Fruit fly (Drosophila melanogaster) whole organism, embryonic: ENCODE measurements around the gene CG7656.
A peak's percentile ranks its signal among the peaks of the same experiment; 100 is the strongest.

Source experiments
- Aef1 ChIP-seq: fragments of 200-800 bp; sonication (Bioruptor generic); IDR thresholded peaks from 3 replicates; pipeline ENCODE4 v1.3.6; 2022; ENCODE audit warnings: missing biosample characterization, missing genetic modification characterization
- Bgb ChIP-seq: fragments of 200-800 bp; sonication (Bioruptor generic); IDR thresholded peaks from 2 replicates; pipeline ENCODE4 v1.3.6; 2022; ENCODE audit warnings: missing biosample characterization, missing genetic modification characterization; ENCODE audit not compliant: partially characterized antibody
- C15 ChIP-seq: fragments of 200-800 bp; sonication (Bioruptor generic); IDR thresholded peaks from 3 replicates; pipeline ENCODE4 v1.3.6; 2022; ENCODE audit warnings: missing biosample characterization, missing genetic modification characterization
- CG10462 ChIP-seq: fragments of 200-800 bp; sonication (Bioruptor generic); optimal IDR thresholded peaks from 2 replicates; lab custom pipeline; 2016; ENCODE audit warnings: missing biosample characterization, missing genetic modification characterization
- CG10565 ChIP-seq: fragments of 200-800 bp; sonication (Bioruptor generic); optimal IDR thresholded peaks from 3 replicates; lab custom pipeline; 2016; ENCODE audit warnings: missing biosample characterization, mild to moderate bottlenecking, missing genetic modification characterization
- CG11456 ChIP-seq: fragments of 200-800 bp; sonication (Bioruptor generic); IDR thresholded peaks from 3 replicates; pipeline ENCODE4 v1.3.6; 2022; ENCODE audit warnings: missing biosample characterization, missing genetic modification characterization
- CG12769 ChIP-seq: fragments of 200-800 bp; sonication (Bioruptor generic); optimal IDR thresholded peaks from 2 replicates; lab custom pipeline; 2019; ENCODE audit warnings: missing biosample characterization, mild to moderate bottlenecking, missing genetic modification characterization, moderate library complexity
- CG15479 ChIP-seq: fragments of 200-800 bp; sonication (Bioruptor generic); optimal IDR thresholded peaks from 3 replicates; lab custom pipeline; 2019; ENCODE audit warnings: missing biosample characterization, mild to moderate bottlenecking, missing genetic modification characterization, moderate library complexity
- CG17361 ChIP-seq: fragments of 200-800 bp; sonication (Bioruptor generic); IDR thresholded peaks from 3 replicates; pipeline ENCODE4 v1.3.6; 2022; ENCODE audit warnings: missing biosample characterization, missing genetic modification characterization
- CG2875 ChIP-seq: fragments of 200-800 bp; sonication (Bioruptor generic); optimal IDR thresholded peaks from 2 replicates; lab custom pipeline; 2017; ENCODE audit warnings: missing biosample characterization, mild to moderate bottlenecking, missing genetic modification characterization, missing genetic modification reagents
- CG3065 ChIP-seq: fragments of 200-800 bp; sonication (Bioruptor generic); optimal IDR thresholded peaks from 2 replicates; lab custom pipeline; 2016; ENCODE audit warnings: missing biosample characterization, missing genetic modification characterization
- CG31441 ChIP-seq: fragments of 200-800 bp; sonication (Bioruptor generic); IDR thresholded peaks from 2 replicates; pipeline ENCODE4 v1.3.6; 2022; ENCODE audit warnings: missing biosample characterization, missing genetic modification characterization
- CG33213 ChIP-seq: fragments of 200-800 bp; sonication (Bioruptor generic); optimal IDR thresholded peaks from 3 replicates; lab custom pipeline; 2016; ENCODE audit warnings: missing biosample characterization, missing genetic modification characterization
- CG5180 ChIP-seq: fragments of 200-800 bp; sonication (Bioruptor generic); optimal IDR thresholded peaks from 3 replicates; lab custom pipeline; 2017; ENCODE audit warnings: missing biosample characterization, missing genetic modification characterization, mild to moderate bottlenecking, moderate library complexity, missing genetic modification reagents
- CG7786 ChIP-seq: fragments of 200-800 bp; sonication (Bioruptor generic); optimal IDR thresholded peaks from 2 replicates; lab custom pipeline; 2016; ENCODE audit warnings: missing biosample characterization, missing genetic modification characterization
- CG7928 ChIP-seq: fragments of 200-800 bp; sonication (Bioruptor generic); optimal IDR thresholded peaks from 2 replicates; lab custom pipeline; 2017; ENCODE audit warnings: missing biosample characterization, mild to moderate bottlenecking, missing genetic modification characterization
- Chrac-16 ChIP-seq: fragments of 200-800 bp; sonication (Bioruptor generic); optimal IDR thresholded peaks from 3 replicates; lab custom pipeline; 2016; ENCODE audit warnings: missing biosample characterization, missing genetic modification characterization
- CrebB ChIP-seq: fragments of 200-800 bp; sonication (Bioruptor generic); optimal IDR thresholded peaks from 3 replicates; lab custom pipeline; 2018; ENCODE audit warnings: missing biosample characterization, mild to moderate bottlenecking, missing genetic modification characterization
- D ChIP-seq, 2 experiments: fragments of 200-800 bp in 1 of 2; fragments of >200 bp in 1 of 2; sonication (Bioruptor generic) in 1 of 2; optimal IDR thresholded peaks; 2 replicates in 1 of 2; 3 replicates in 1 of 2; lab custom pipeline; 2017; ENCODE audit warnings: mild to moderate bottlenecking in 1 of 2, missing biosample characterization in 1 of 2, missing genetic modification characterization in 1 of 2, missing genetic modification reagents in 1 of 2
- Dfd ChIP-seq, 2 experiments: fragments of >200 bp; optimal IDR thresholded peaks; 2 replicates each; lab custom pipeline; 2017; ENCODE audit warnings: missing biosample characterization in 2 of 2, missing genetic modification characterization in 2 of 2
- Dp ChIP-seq: fragments of 200-800 bp; sonication (Bioruptor generic); optimal IDR thresholded peaks from 2 replicates; lab custom pipeline; 2018; ENCODE audit warnings: missing biosample characterization, mild to moderate bottlenecking, missing genetic modification characterization, moderate library complexity
- Dref ChIP-seq: fragments of 200-800 bp; sonication (Bioruptor generic); IDR thresholded peaks from 2 replicates; pipeline ENCODE4 v1.3.6; 2022; ENCODE audit warnings: missing biosample characterization, missing genetic modification characterization
- ERR ChIP-seq: fragments of 200-800 bp; sonication (Bioruptor generic); optimal IDR thresholded peaks from 2 replicates; lab custom pipeline; 2016; ENCODE audit warnings: missing biosample characterization, missing genetic modification characterization
- Eip74EF ChIP-seq, 2 experiments: fragments of 200-800 bp in 1 of 2; fragments of >200 bp in 1 of 2; sonication (Bioruptor generic) in 1 of 2; optimal IDR thresholded peaks; 2 replicates each; lab custom pipeline; 2017 to 2019; ENCODE audit warnings: missing biosample characterization in 2 of 2, missing genetic modification characterization in 2 of 2, mild to moderate bottlenecking in 1 of 2, moderate library complexity in 1 of 2
- Elba2 ChIP-seq: fragments of 200-800 bp; sonication (Bioruptor generic); optimal IDR thresholded peaks from 3 replicates; lab custom pipeline; 2016; ENCODE audit warnings: missing biosample characterization, missing genetic modification characterization
- HLH3B ChIP-seq: fragments of 200-800 bp; sonication (Bioruptor generic); IDR thresholded peaks from 2 replicates; pipeline ENCODE4 v1.3.6; 2022; ENCODE audit warnings: missing biosample characterization, missing genetic modification characterization
- Mrtf ChIP-seq: fragments of 200-800 bp; sonication (Bioruptor generic); IDR thresholded peaks from 3 replicates; pipeline ENCODE4 v1.3.6; 2022; ENCODE audit warnings: missing biosample characterization, missing genetic modification characterization
- NFAT ChIP-seq: fragments of 200-800 bp; sonication (Bioruptor generic); IDR thresholded peaks from 2 replicates; pipeline ENCODE4 v1.3.6; 2022; ENCODE audit warnings: missing biosample characterization, missing genetic modification characterization
- Scr ChIP-seq: fragments of 200-800 bp; sonication (Bioruptor generic); IDR thresholded peaks from 2 replicates; pipeline ENCODE4 v1.3.6; 2022; ENCODE audit warnings: missing biosample characterization, missing genetic modification characterization; ENCODE audit not compliant: partially characterized antibody
- Trl ChIP-seq, 3 experiments: fragments of >200 bp in 2 of 3; fragments of 200-800 bp in 1 of 3; sonication (Bioruptor generic) in 1 of 3; optimal IDR thresholded peaks; 2 replicates in 1 of 3; 3 replicates in 2 of 3; lab custom pipeline; 2016 to 2017; ENCODE audit warnings: missing biosample characterization in 1 of 3, missing genetic modification characterization in 1 of 3
- Xrp1 ChIP-seq: fragments of 200-800 bp; sonication (Bioruptor generic); IDR thresholded peaks from 2 replicates; pipeline ENCODE4 v1.3.6; 2022; ENCODE audit warnings: missing biosample characterization, missing genetic modification characterization
- bigmax ChIP-seq: fragments of 200-800 bp; sonication (Bioruptor generic); optimal IDR thresholded peaks from 2 replicates; lab custom pipeline; 2018; ENCODE audit warnings: missing biosample characterization, mild to moderate bottlenecking, missing genetic modification characterization
- crc ChIP-seq: fragments of 200-800 bp; sonication (Bioruptor generic); optimal IDR thresholded peaks from 2 replicates; lab custom pipeline; 2016; ENCODE audit warnings: missing biosample characterization, missing genetic modification characterization
- cwo ChIP-seq: fragments of 200-800 bp; sonication (Bioruptor generic); optimal IDR thresholded peaks from 3 replicates; lab custom pipeline; 2017; ENCODE audit warnings: missing biosample characterization, missing genetic modification characterization, mild to moderate bottlenecking, moderate library complexity, missing genetic modification reagents
- dm ChIP-seq: fragments of 200-800 bp; sonication (Bioruptor generic); optimal IDR thresholded peaks from 3 replicates; lab custom pipeline; 2016; ENCODE audit warnings: missing biosample characterization, missing genetic modification characterization
- dmrt99B ChIP-seq: fragments of 200-800 bp; sonication (Bioruptor generic); optimal IDR thresholded peaks from 2 replicates; lab custom pipeline; 2018; ENCODE audit warnings: missing biosample characterization, mild to moderate bottlenecking, missing genetic modification characterization, moderate library complexity
- ftz-f1 ChIP-seq: fragments of 200-800 bp; sonication (Bioruptor generic); optimal IDR thresholded peaks from 2 replicates; lab custom pipeline; 2016; ENCODE audit warnings: missing biosample characterization, missing genetic modification characterization
- gcm2 ChIP-seq: fragments of 200-800 bp; sonication (Bioruptor generic); optimal IDR thresholded peaks from 2 replicates; lab custom pipeline; 2016; ENCODE audit warnings: missing biosample characterization, missing genetic modification characterization
- gsb-n ChIP-seq: fragments of 200-800 bp; sonication (Bioruptor generic); optimal IDR thresholded peaks from 3 replicates; lab custom pipeline; 2018; ENCODE audit warnings: missing biosample characterization, mild to moderate bottlenecking, missing genetic modification characterization
- gt ChIP-seq: fragments of 200-800 bp; sonication (Bioruptor generic); IDR thresholded peaks from 2 replicates; pipeline ENCODE4 v1.3.6; 2022; ENCODE audit warnings: missing biosample characterization, missing genetic modification characterization
- ind ChIP-seq: fragments of 200-800 bp; sonication (Bioruptor generic); optimal IDR thresholded peaks from 3 replicates; lab custom pipeline; 2016; ENCODE audit warnings: missing biosample characterization, missing genetic modification characterization
- lilli ChIP-seq: fragments of 200-800 bp; sonication (Bioruptor generic); optimal IDR thresholded peaks from 3 replicates; lab custom pipeline; 2016; ENCODE audit warnings: missing biosample characterization, missing genetic modification characterization
- org-1 ChIP-seq: fragments of 200-800 bp; sonication (Bioruptor generic); optimal IDR thresholded peaks from 2 replicates; lab custom pipeline; 2017; ENCODE audit warnings: missing biosample characterization, missing genetic modification characterization
- pb ChIP-seq: fragments of 200-800 bp; sonication (Bioruptor generic); optimal IDR thresholded peaks from 3 replicates; lab custom pipeline; 2016; ENCODE audit warnings: missing biosample characterization, missing genetic modification characterization
- psq ChIP-seq: fragments of 200-800 bp; sonication (Bioruptor generic); optimal IDR thresholded peaks from 2 replicates; lab custom pipeline; 2017; ENCODE audit warnings: missing biosample characterization, missing genetic modification characterization
- ranshi ChIP-seq: fragments of 200-800 bp; sonication (Bioruptor generic); IDR thresholded peaks from 2 replicates; pipeline ENCODE4 v1.3.6; 2022; ENCODE audit warnings: missing biosample characterization, missing genetic modification characterization
- slp2 ChIP-seq: fragments of 200-800 bp; sonication (Bioruptor generic); optimal IDR thresholded peaks from 2 replicates; lab custom pipeline; 2016; ENCODE audit warnings: missing biosample characterization, missing genetic modification characterization
- stc ChIP-seq: fragments of 200-800 bp; sonication (Bioruptor generic); IDR thresholded peaks from 2 replicates; pipeline ENCODE4 v1.3.6; 2022; ENCODE audit warnings: missing biosample characterization, missing genetic modification characterization
- vfl ChIP-seq: fragments of 200-800 bp; sonication (Bioruptor generic); optimal IDR thresholded peaks from 2 replicates; lab custom pipeline; 2016; ENCODE audit warnings: missing biosample characterization, missing genetic modification characterization

The CG7656 gene

dm6 chr3L:15625676-15626414, 37.9 kb upstream of the CG7656 start (continued):
- TF ChIP-seq crc (GFP tag; lab: Kevin White, UChicago) (no peak), ERR (no peak), pb (peak; percentile 12), D (optimal IDR thresholded peaks at IDR 0.05; lab: Kevin White, UChicago) (no peak), D (GFP tag; optimal IDR thresholded peaks at IDR 0.05; lab: Kevin White, UChicago) (peak; percentile 92), stc (GFP tag; lab: Robert Waterston, UW) (peak; percentile 87), CG12769 (tag; lab: Kevin White, UChicago) (no peak), gcm2 (GFP tag; lab: Kevin White, UChicago) (no peak), CG2875 (peak; percentile 89), ftz-f1 (GFP tag; lab: Kevin White, UChicago) (no peak), vfl (peak; percentile 25), NFAT (GFP tag; lab: Robert Waterston, UW) (peak; percentile 46; the same call in 1 of the 2 replicates), cwo (GFP tag; lab: Kevin White, UChicago) (peak; percentile 88), org-1 (GFP tag; lab: Kevin White, UChicago) (peak; percentile 92), HLH3B (peak; percentile 78), Mrtf (GFP tag; lab: Robert Waterston, UW) (peak; percentile 66; the same call in 1 of the 3 replicates), C15 (peak; percentile 76; the same call in 2 of the 3 replicates), ranshi (GFP tag; lab: Robert Waterston, UW) (peak; percentile 78), CG7928 (peak; percentile 62), CG15479 (GFP tag; lab: Kevin White, UChicago) (no peak), Elba2 (GFP tag; lab: Kevin White, UChicago) (no peak), CG17361 (peak; percentile 98), CG33213 (GFP tag; lab: Kevin White, UChicago) (peak; percentile 12), Aef1 (GFP tag; lab: Robert Waterston, UW) (peak; percentile 78), CG3065 (GFP tag; lab: Kevin White, UChicago) (peak; percentile 57), Dp (GFP tag; lab: Kevin White, UChicago) (peak; percentile 89), Dfd (GFP tag; optimal IDR thresholded peaks at IDR 0.05; lab: Kevin White, UChicago) (no peak), CG11456 (GFP tag; lab: Robert Waterston, UW) (no peak; the same call in 2 of the 3 replicates), slp2 (no peak), Dref (no peak), Chrac-16 (peak; percentile 83), psq (GFP tag; lab: Kevin White, UChicago) (peak; percentile 59), ind (GFP tag; lab: Kevin White, UChicago) (peak; percentile 90), gsb-n (tag; lab: Kevin White, UChicago) (peak; percentile 91), CG10565 (GFP tag; lab: Kevin White, UChicago) (peak; percentile 7), CrebB (tag; lab: Kevin White, UChicago) (peak; percentile 52), Trl (optimal IDR thresholded peaks at IDR 0.05; lab: Kevin White, UChicago) (peak; percentile 77 to 84), Trl (GFP tag; optimal IDR thresholded peaks at IDR 0.05; lab: Kevin White, UChicago) (peak; percentile 67), dmrt99B (tag; lab: Kevin White, UChicago) (peak; percentile 98), CG5180 (GFP tag; lab: Kevin White, UChicago) (peak; percentile 82), CG31441 (peak; percentile 96), dm (GFP tag; lab: Kevin White, UChicago) (no peak), Scr (GFP tag; lab: Robert Waterston, UW) (no peak), lilli (GFP tag; lab: Kevin White, UChicago) (peak; percentile 55), Eip74EF (GFP tag; optimal IDR thresholded peaks at IDR 0.05; lab: Kevin White, UChicago) (peak in 1 of 2 experiments; percentile 95), gt (GFP tag; lab: Robert Waterston, UW) (peak; percentile 52), CG10462 (peak; percentile 78), Xrp1 (GFP tag; lab: Robert Waterston, UW) (peak; percentile 84), Bgb (no peak), bigmax (GFP tag; lab: Kevin White, UChicago) (no peak), CG7786 (GFP tag; lab: Kevin White, UChicago) (peak; percentile 34)
